Worm (Caenorhabditis elegans) whole organism, late embryonic: Measurements from ENCODE around the gene Y37E11AM.2.

Source experiments
- C08G9.2 ChIP-seq: sonication (generic microtip); optimal IDR thresholded peaks from 2 replicates; lab custom pipeline; 2016; ENCODE audit warnings: mild to moderate bottlenecking, missing genetic modification characterization, moderate library complexity, missing compliant biosample characterization
- C38D4.7 ChIP-seq: fragments of 200-800 bp; sonication (Bioruptor generic); optimal IDR thresholded peaks from 2 replicates; lab custom pipeline; 2018; ENCODE audit warnings: mild to moderate bottlenecking, missing genetic modification characterization, moderate library complexity, missing compliant biosample characterization
- K09A11.1 ChIP-seq: sonication (generic microtip); optimal IDR thresholded peaks from 2 replicates; lab custom pipeline; 2017; ENCODE audit warnings: antibody characterized with exemption, mild to moderate bottlenecking, missing genetic modification characterization, missing compliant biosample characterization; ENCODE audit not compliant: insufficient read depth
- T23F11.4 ChIP-seq: fragments of 200-800 bp; sonication (Bioruptor generic); optimal IDR thresholded peaks from 2 replicates; lab custom pipeline; 2018; ENCODE audit warnings: mild to moderate bottlenecking, missing genetic modification characterization, missing compliant biosample characterization
- Y22D7AL.16 ChIP-seq: sonication (generic microtip); optimal IDR thresholded peaks from 2 replicates; lab custom pipeline; 2016; ENCODE audit warnings: missing genetic modification characterization, missing compliant biosample characterization
- ceh-14 ChIP-seq: sonication (generic microtip); optimal IDR thresholded peaks from 2 replicates; lab custom pipeline; 2016; ENCODE audit warnings: missing genotype, missing genetic modification characterization, missing compliant biosample characterization
- ceh-18 ChIP-seq: sonication (generic microtip); optimal IDR thresholded peaks from 2 replicates; lab custom pipeline; 2016; ENCODE audit warnings: missing genetic modification characterization, missing compliant biosample characterization
- ceh-19 ChIP-seq: fragments of 200-800 bp; sonication (Bioruptor generic); optimal IDR thresholded peaks from 2 replicates; lab custom pipeline; 2018; ENCODE audit warnings: mild to moderate bottlenecking, missing genetic modification characterization, missing compliant biosample characterization
- ceh-2 ChIP-seq: sonication (generic microtip); optimal IDR thresholded peaks from 2 replicates; lab custom pipeline; 2016; ENCODE audit warnings: missing genotype, missing genetic modification characterization, missing compliant biosample characterization
- ceh-34 ChIP-seq: sonication (generic microtip); optimal IDR thresholded peaks from 2 replicates; lab custom pipeline; 2016; ENCODE audit warnings: mild to moderate bottlenecking, missing genetic modification characterization, missing compliant biosample characterization
- ceh-48 ChIP-seq: sonication (generic microtip); optimal IDR thresholded peaks from 2 replicates; lab custom pipeline; 2016; ENCODE audit warnings: missing genetic modification characterization, inconsistent platforms, missing compliant biosample characterization
- ceh-6 ChIP-seq: fragments of 200-800 bp; sonication (Bioruptor generic); optimal IDR thresholded peaks from 2 replicates; lab custom pipeline; 2018; ENCODE audit warnings: mild to moderate bottlenecking, missing genetic modification characterization, missing compliant biosample characterization
- dve-1 ChIP-seq: sonication (generic microtip); optimal IDR thresholded peaks from 2 replicates; lab custom pipeline; 2017; ENCODE audit warnings: antibody characterized with exemption, mild to moderate bottlenecking, missing genetic modification characterization, missing compliant biosample characterization
- elt-2 ChIP-seq: sonication (generic microtip); optimal IDR thresholded peaks from 2 replicates; lab custom pipeline; 2016; ENCODE audit warnings: missing genetic modification reagents, missing genetic modification characterization, missing compliant biosample characterization
- ets-4 ChIP-seq: sonication (generic microtip); optimal IDR thresholded peaks from 2 replicates; lab custom pipeline; 2016; ENCODE audit warnings: missing genetic modification characterization, missing compliant biosample characterization
- eyg-1 ChIP-seq: sonication (generic microtip); optimal IDR thresholded peaks from 2 replicates; lab custom pipeline; 2016; ENCODE audit warnings: missing genotype, missing genetic modification characterization, missing compliant biosample characterization
- fax-1 ChIP-seq: sonication (generic microtip); optimal IDR thresholded peaks from 2 replicates; lab custom pipeline; 2016; ENCODE audit warnings: missing genotype, missing genetic modification characterization, missing compliant biosample characterization
- fkh-10 ChIP-seq: fragments of 150-350 bp; optimal IDR thresholded peaks from 2 replicates; lab custom pipeline; 2014; ENCODE audit warnings: missing biosample characterization, missing genetic modification reagents, missing genetic modification characterization
- hlh-13 ChIP-seq: fragments of 200-800 bp; sonication (Bioruptor generic); optimal IDR thresholded peaks from 2 replicates; lab custom pipeline; 2018; ENCODE audit warnings: mild to moderate bottlenecking, missing genetic modification characterization, missing compliant biosample characterization
- hlh-6 ChIP-seq: sonication (generic microtip); optimal IDR thresholded peaks from 2 replicates; lab custom pipeline; 2016; ENCODE audit warnings: missing genotype, missing genetic modification characterization, missing compliant biosample characterization
- hlh-8 ChIP-seq: sonication (generic microtip); optimal IDR thresholded peaks from 2 replicates; lab custom pipeline; 2016; ENCODE audit warnings: missing genotype, missing genetic modification characterization, missing compliant biosample characterization
- lim-6 ChIP-seq: sonication (generic microtip); optimal IDR thresholded peaks from 2 replicates; lab custom pipeline; 2016; ENCODE audit warnings: missing genetic modification characterization, missing compliant biosample characterization
- lin-11 ChIP-seq: fragments of 200-800 bp; sonication (Bioruptor generic); optimal IDR thresholded peaks from 2 replicates; lab custom pipeline; 2018; ENCODE audit warnings: mild to moderate bottlenecking, missing genetic modification characterization, missing compliant biosample characterization
- mec-3 ChIP-seq: sonication (generic microtip); optimal IDR thresholded peaks from 2 replicates; lab custom pipeline; 2016; ENCODE audit warnings: borderline replicate concordance, missing genetic modification characterization, missing compliant biosample characterization
- nfya-1 ChIP-seq: sonication (generic microtip); optimal IDR thresholded peaks from 2 replicates; lab custom pipeline; 2017; ENCODE audit warnings: missing genetic modification characterization, mild to moderate bottlenecking, missing compliant biosample characterization, antibody characterized with exemption, moderate library complexity
- nhr-11 ChIP-seq: fragments of 150-350 bp; optimal IDR thresholded peaks from 2 replicates; lab custom pipeline; 2014; ENCODE audit warnings: missing biosample characterization, missing genetic modification characterization
- nhr-232 ChIP-seq: sonication (generic microtip); optimal IDR thresholded peaks from 2 replicates; lab custom pipeline; 2016; ENCODE audit warnings: missing genetic modification characterization, missing compliant biosample characterization
- odd-2 ChIP-seq: sonication (generic microtip); optimal IDR thresholded peaks from 2 replicates; lab custom pipeline; 2017; ENCODE audit warnings: antibody characterized with exemption, mild to moderate bottlenecking, missing genetic modification characterization, missing compliant biosample characterization
- pat-9 ChIP-seq: fragments of 200-800 bp; sonication (Bioruptor generic); optimal IDR thresholded peaks from 2 replicates; lab custom pipeline; 2018; ENCODE audit warnings: mild to moderate bottlenecking, missing genetic modification characterization, moderate library complexity, missing compliant biosample characterization
- pha-2 ChIP-seq: sonication (generic microtip); optimal IDR thresholded peaks from 2 replicates; lab custom pipeline; 2017; ENCODE audit warnings: mild to moderate bottlenecking, missing genetic modification characterization, missing compliant biosample characterization
- pros-1 ChIP-seq: fragments of 150-350 bp; optimal IDR thresholded peaks from 2 replicates; lab custom pipeline; 2014; ENCODE audit warnings: missing biosample characterization, missing genetic modification reagents, missing genetic modification characterization
- ref-2 ChIP-seq: sonication (generic microtip); optimal IDR thresholded peaks from 2 replicates; lab custom pipeline; 2016; ENCODE audit warnings: missing genetic modification characterization, missing compliant biosample characterization
- sox-4 ChIP-seq: sonication (generic microtip); optimal IDR thresholded peaks from 2 replicates; lab custom pipeline; 2017; ENCODE audit warnings: mild to moderate bottlenecking, missing genetic modification characterization, inconsistent platforms, missing compliant biosample characterization
- syd-9 ChIP-seq: sonication (generic microtip); optimal IDR thresholded peaks from 2 replicates; lab custom pipeline; 2016; ENCODE audit warnings: mild to moderate bottlenecking, missing genetic modification characterization, moderate library complexity, missing compliant biosample characterization
- tbx-2 ChIP-seq: sonication (generic microtip); optimal IDR thresholded peaks from 2 replicates; lab custom pipeline; 2016; ENCODE audit warnings: missing genetic modification characterization, missing compliant biosample characterization
- tbx-7 ChIP-seq: sonication (generic microtip); optimal IDR thresholded peaks from 2 replicates; lab custom pipeline; 2016; ENCODE audit warnings: missing genotype, missing genetic modification characterization, missing compliant biosample characterization
- unc-42 ChIP-seq: sonication (generic microtip); optimal IDR thresholded peaks from 2 replicates; lab custom pipeline; 2016; ENCODE audit warnings: missing genotype, missing genetic modification characterization, missing compliant biosample characterization
- unc-86 ChIP-seq: sonication (generic microtip); optimal IDR thresholded peaks from 2 replicates; lab custom pipeline; 2016; ENCODE audit warnings: missing genetic modification characterization, missing compliant biosample characterization
- zip-5 ChIP-seq: sonication (generic microtip); optimal IDR thresholded peaks from 2 replicates; lab custom pipeline; 2016; ENCODE audit warnings: missing genetic modification characterization, missing compliant biosample characterization
- ztf-16 ChIP-seq: sonication (generic microtip); optimal IDR thresholded peaks from 2 replicates; lab custom pipeline; 2017; ENCODE audit warnings: missing genetic modification characterization, missing compliant biosample characterization

The Y37E11AM.2 gene

DNA sequence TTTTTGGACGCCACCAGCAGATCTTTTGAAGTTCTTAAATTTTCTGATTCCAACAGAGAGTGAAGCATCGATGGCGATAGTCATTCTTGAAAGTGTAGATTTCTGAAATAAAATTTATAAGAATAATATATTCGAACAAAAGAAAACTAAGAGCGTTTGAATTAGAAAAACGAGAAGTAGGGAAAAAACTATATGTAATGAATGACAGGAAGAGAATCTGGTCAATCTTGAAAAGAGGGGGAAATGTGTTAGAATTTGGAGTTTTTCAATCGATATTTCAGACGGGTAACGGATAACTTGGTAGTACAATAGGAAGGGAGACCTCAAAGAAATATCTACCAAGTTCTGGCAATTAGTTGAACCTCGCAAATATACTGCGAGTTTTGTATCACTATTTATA lies 24.7 kb downstream of the Y37E11AM.2 start, which contains the start of gene Y37E11AL.9:
Gene Y37E11AL.9 (minus strand): TSS at position 101 of the 400 bp plus-strand sequence.
- TF ChIP-seq elt-2 (no peak), nfya-1 (tag; lab: Kevin White, UChicago) (no peak), pros-1 (tag; lab: Kevin White, UChicago) (no peak), lim-6 (tag; lab: Kevin White, UChicago) (no peak), ets-4 (tag; lab: Kevin White, UChicago) (no peak)

DNA sequence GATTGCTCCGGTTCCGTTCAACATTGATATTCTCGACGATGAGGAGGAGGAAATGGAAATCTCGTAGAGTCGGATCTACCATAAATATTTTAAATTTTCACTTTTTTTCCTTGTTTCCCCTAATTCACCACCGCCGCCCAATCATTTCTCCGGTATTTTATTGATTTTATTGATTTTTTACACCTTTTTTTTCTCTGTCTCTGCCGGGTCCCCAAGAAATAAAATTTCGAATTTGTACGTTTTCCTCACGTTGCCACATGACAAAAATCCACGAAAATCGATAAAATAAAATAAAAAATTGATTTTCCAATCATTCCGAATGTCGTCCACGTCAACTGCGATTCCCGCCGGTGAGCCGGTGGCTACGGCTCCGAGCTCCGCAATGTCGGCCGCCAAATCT lies 27.1 kb downstream of the Y37E11AM.2 start, which contains the start of gene Y37E11AL.2:
Gene Y37E11AL.2 (plus strand): TSS at position 301 of the 400 bp plus-strand sequence.
- TF ChIP-seq ref-2 (tag; lab: Kevin White, UChicago), result no peak
- TF ChIP-seq lin-11, result no peak

DNA sequence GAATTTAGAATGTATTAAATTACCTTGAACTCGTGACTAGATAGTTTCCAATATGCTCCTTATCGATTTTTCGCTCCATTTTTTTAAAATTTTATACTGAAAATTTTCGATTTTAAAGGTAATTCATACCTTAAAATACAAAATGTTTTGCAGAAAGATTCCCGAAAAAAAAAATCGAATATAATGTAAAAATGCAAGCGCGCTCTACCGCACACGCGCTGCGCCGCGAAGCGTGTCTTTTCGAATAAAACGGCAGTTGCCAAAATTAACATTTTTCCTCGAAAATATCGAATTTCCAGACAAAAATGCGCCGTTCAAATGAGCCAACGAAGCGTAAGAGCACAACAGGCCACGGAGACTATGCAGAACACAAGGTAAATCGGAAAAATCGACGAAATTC lies 30.6 kb downstream of the Y37E11AM.2 start, which contains the start of the genes taf-6.2 and Y37E11AL.3:
Gene taf-6.2 (minus strand): TSS at position 96 of the 400 bp plus-strand sequence.
Gene Y37E11AL.3 (plus strand): TSS at position 298 of the 400 bp plus-strand sequence.
- TF ChIP-seq eyg-1 (tag; lab: Kevin White, UChicago), result no peak
- TF ChIP-seq zip-5, result no peak
- no peak for TF ChIP-seq ceh-19 (GFP tag; lab: Kevin White, UChicago)
- TF ChIP-seq ceh-18, result no peak
- peak; percentile 54 for TF ChIP-seq ceh-48 (tag; lab: Kevin White, UChicago)
- TF ChIP-seq mec-3, result no peak
- no peak for TF ChIP-seq sox-4 (tag; lab: Kevin White, UChicago)
- no peak for TF ChIP-seq pat-9 (tag; lab: Kevin White, UChicago)
- no peak for TF ChIP-seq nhr-232 (tag; lab: Kevin White, UChicago)
- TF ChIP-seq nhr-11, result no peak
- TF ChIP-seq tbx-7 (tag; lab: Kevin White, UChicago), result no peak
- no peak for TF ChIP-seq pha-2
- no peak for TF ChIP-seq Y22D7AL.16
- TF ChIP-seq ceh-2, result no peak
- no peak for TF ChIP-seq C38D4.7
- TF ChIP-seq ceh-34 (tag; lab: Kevin White, UChicago), result peak; percentile 4
- TF ChIP-seq dve-1 (tag; lab: Kevin White, UChicago), result no peak
- peak; percentile 33 for TF ChIP-seq unc-42 (tag; lab: Kevin White, UChicago)
- TF ChIP-seq odd-2 (tag; lab: Kevin White, UChicago), result no peak
- no peak for TF ChIP-seq C08G9.2 (tag; lab: Kevin White, UChicago)
- no peak for TF ChIP-seq fkh-10 (GFP tag; lab: Kevin White, UChicago)
- TF ChIP-seq hlh-6 (tag; lab: Kevin White, UChicago), result no peak
- no peak for TF ChIP-seq ztf-16 (tag; lab: Kevin White, UChicago)
- TF ChIP-seq lim-6 (tag; lab: Kevin White, UChicago), result no peak

DNA sequence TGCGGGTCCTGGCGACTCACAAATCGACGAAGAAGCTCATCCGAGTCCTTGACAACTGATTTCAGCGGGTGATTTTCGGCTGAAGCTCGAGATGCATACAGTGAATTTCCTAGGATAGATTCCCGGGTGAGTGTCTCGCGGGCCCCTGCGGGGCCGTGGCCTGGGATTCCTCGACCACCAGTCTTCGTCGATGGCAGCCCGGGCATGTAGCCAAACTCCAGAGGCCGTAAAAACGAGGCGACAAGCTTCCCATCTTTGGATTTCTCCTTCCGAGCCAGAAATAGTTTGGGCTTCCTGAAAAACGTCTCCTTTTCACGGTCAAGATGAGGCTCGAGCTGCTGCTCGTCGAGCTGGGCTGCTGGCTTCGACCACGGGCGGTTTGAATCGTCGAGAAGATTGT lies 37.2 kb downstream of the Y37E11AM.2 start:
- TF ChIP-seq ceh-19 (GFP tag; lab: Kevin White, UChicago), result no peak
- no peak for TF ChIP-seq pat-9 (tag; lab: Kevin White, UChicago)
- no peak for TF ChIP-seq syd-9 (tag; lab: Kevin White, UChicago)
- TF ChIP-seq ceh-18, result no peak
- no peak for TF ChIP-seq unc-86
- TF ChIP-seq, all 69 proteins: peak for 0

DNA sequence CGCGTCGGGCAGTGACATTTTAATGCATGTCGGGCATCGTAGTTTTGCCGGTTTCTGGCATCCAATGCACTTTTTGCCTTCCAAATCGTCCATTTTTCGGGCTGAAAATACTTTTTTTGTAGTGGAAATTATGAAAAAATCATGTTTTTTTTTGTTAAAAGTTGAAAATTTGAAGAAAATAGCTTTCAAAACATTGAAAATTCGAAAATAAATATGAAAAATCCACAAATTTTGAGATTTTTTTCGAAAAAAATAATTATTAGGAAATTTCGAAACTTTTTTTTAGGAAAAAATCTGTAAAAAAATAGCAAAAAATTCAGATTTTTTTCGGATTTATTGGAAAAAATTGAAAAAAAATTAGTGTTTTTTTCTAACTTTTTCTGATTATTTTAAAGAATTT lies 38.5 kb downstream of the Y37E11AM.2 start, which contains the start of gene map-1:
Gene map-1 (minus strand): TSS at position 101 of the 400 bp plus-strand sequence.
- no peak for TF ChIP-seq hlh-8
- no peak for TF ChIP-seq ceh-6
- TF ChIP-seq unc-42 (tag; lab: Kevin White, UChicago), result no peak
- no peak for TF ChIP-seq fax-1 (tag; lab: Kevin White, UChicago)
- TF ChIP-seq pha-2, result no peak
- TF ChIP-seq ceh-34 (tag; lab: Kevin White, UChicago), result no peak
- no peak for TF ChIP-seq ceh-14 (tag; lab: Kevin White, UChicago)
- no peak for TF ChIP-seq dve-1 (tag; lab: Kevin White, UChicago)
- no peak for TF ChIP-seq ceh-2
- no peak for TF ChIP-seq ref-2 (tag; lab: Kevin White, UChicago)
- TF ChIP-seq tbx-2 (tag; lab: Kevin White, UChicago), result no peak
- no peak for TF ChIP-seq Y22D7AL.16
- no peak for TF ChIP-seq K09A11.1 (tag; lab: Kevin White, UChicago)
- TF ChIP-seq ets-4 (tag; lab: Kevin White, UChicago), result no peak
- TF ChIP-seq hlh-6 (tag; lab: Kevin White, UChicago), result no peak
- no peak for TF ChIP-seq T23F11.4 (GFP tag; lab: Kevin White, UChicago)
- no peak for TF ChIP-seq elt-2
- TF ChIP-seq hlh-13, result no peak
- TF ChIP-seq C38D4.7, result no peak
